Fruit fly (Drosophila melanogaster) whole organism, embryonic: Measurements from ENCODE around the gene BtbVII.
A peak's percentile ranks its signal among the peaks of the same experiment; 100 is the strongest.

ENCODE experiments used
- Aef1 ChIP-seq: fragments of 200-800 bp; sonication (Bioruptor generic); IDR thresholded peaks from 3 replicates; pipeline ENCODE4 v1.3.6; 2022; ENCODE audit warnings: missing biosample characterization, missing genetic modification characterization
- CG10979 ChIP-seq: fragments of 200-800 bp; sonication (Bioruptor generic); optimal IDR thresholded peaks from 2 replicates; lab custom pipeline; 2018; ENCODE audit warnings: missing biosample characterization, mild to moderate bottlenecking, missing genetic modification characterization, moderate library complexity
- CG11695 ChIP-seq: fragments of 200-800 bp; sonication (Bioruptor generic); IDR thresholded peaks from 3 replicates; pipeline ENCODE4 v1.3.6; 2022; ENCODE audit warnings: missing biosample characterization, missing genetic modification characterization
- CG12155 ChIP-seq: fragments of 200-800 bp; sonication (Bioruptor generic); optimal IDR thresholded peaks from 3 replicates; lab custom pipeline; 2016; ENCODE audit warnings: missing biosample characterization, missing genetic modification characterization
- CG12299 ChIP-seq: fragments of 200-800 bp; sonication (Bioruptor generic); optimal IDR thresholded peaks from 2 replicates; lab custom pipeline; 2018; ENCODE audit warnings: missing biosample characterization, mild to moderate bottlenecking, missing genetic modification characterization
- CG12659 ChIP-seq: fragments of 200-800 bp; sonication (Bioruptor generic); optimal IDR thresholded peaks from 3 replicates; lab custom pipeline; 2017; ENCODE audit warnings: mild to moderate bottlenecking, missing biosample characterization, missing genetic modification reagents, missing genetic modification characterization
- CG13123 ChIP-seq: fragments of 200-800 bp; sonication (Bioruptor generic); optimal IDR thresholded peaks from 2 replicates; lab custom pipeline; 2016; ENCODE audit warnings: missing biosample characterization, missing genetic modification characterization
- CG13424 ChIP-seq: fragments of 200-800 bp; sonication (Bioruptor generic); optimal IDR thresholded peaks from 2 replicates; lab custom pipeline; 2019; ENCODE audit warnings: missing biosample characterization, mild to moderate bottlenecking, missing genetic modification characterization, moderate library complexity
- CG17385 ChIP-seq: fragments of 200-800 bp; sonication (Bioruptor generic); optimal IDR thresholded peaks from 3 replicates; lab custom pipeline; 2018; ENCODE audit warnings: missing biosample characterization, mild to moderate bottlenecking, missing genetic modification characterization
- CG17912 ChIP-seq: fragments of 200-800 bp; sonication (Bioruptor generic); optimal IDR thresholded peaks from 2 replicates; lab custom pipeline; 2018; ENCODE audit warnings: missing biosample characterization, mild to moderate bottlenecking, missing genetic modification characterization
- CG2678 ChIP-seq: fragments of 200-800 bp; sonication (Bioruptor generic); optimal IDR thresholded peaks from 3 replicates; lab custom pipeline; 2019; ENCODE audit warnings: missing biosample characterization, mild to moderate bottlenecking, missing genetic modification characterization, moderate library complexity
- CG33557 ChIP-seq: fragments of 200-800 bp; sonication (Bioruptor generic); optimal IDR thresholded peaks from 2 replicates; lab custom pipeline; 2019; ENCODE audit warnings: missing biosample characterization, mild to moderate bottlenecking, missing genetic modification characterization, moderate library complexity
- CG3995 ChIP-seq: fragments of 200-800 bp; sonication (Bioruptor generic); optimal IDR thresholded peaks from 3 replicates; lab custom pipeline; 2016; ENCODE audit warnings: missing biosample characterization, missing genetic modification characterization
- D19B ChIP-seq: fragments of 200-800 bp; sonication (Bioruptor generic); optimal IDR thresholded peaks from 2 replicates; lab custom pipeline; 2017; ENCODE audit warnings: missing biosample characterization, mild to moderate bottlenecking, missing genetic modification characterization
- Dip3 ChIP-seq: fragments of 200-800 bp; sonication (Bioruptor generic); optimal IDR thresholded peaks from 3 replicates; lab custom pipeline; 2016; ENCODE audit warnings: missing biosample characterization, missing genetic modification characterization
- Dll ChIP-seq: fragments of 200-800 bp; sonication (Bioruptor generic); IDR thresholded peaks from 4 replicates; pipeline ENCODE4 v1.3.6; 2022; ENCODE audit warnings: missing biosample characterization, missing genetic modification characterization; ENCODE audit not compliant: partially characterized antibody
- Fer3 ChIP-seq: fragments of 200-800 bp; sonication (Bioruptor generic); optimal IDR thresholded peaks from 2 replicates; lab custom pipeline; 2018; ENCODE audit warnings: missing biosample characterization, mild to moderate bottlenecking, missing genetic modification characterization, moderate library complexity
- Mad ChIP-seq: fragments of 200-800 bp; sonication (Bioruptor generic); optimal IDR thresholded peaks from 2 replicates; lab custom pipeline; 2016; ENCODE audit warnings: missing biosample characterization, missing genetic modification characterization
- Nf-YB ChIP-seq: fragments of 200-800 bp; sonication (Bioruptor generic); optimal IDR thresholded peaks from 3 replicates; lab custom pipeline; 2019; ENCODE audit warnings: missing biosample characterization, mild to moderate bottlenecking, missing genetic modification characterization, moderate library complexity
- Optix ChIP-seq: fragments of 200-800 bp; sonication (Bioruptor generic); IDR thresholded peaks from 3 replicates; pipeline ENCODE4 v1.3.6; 2022; ENCODE audit warnings: missing biosample characterization, missing genetic modification characterization
- YL-1 ChIP-seq: fragments of 200-800 bp; sonication (Bioruptor generic); optimal IDR thresholded peaks from 3 replicates; lab custom pipeline; 2017; ENCODE audit warnings: missing biosample characterization, mild to moderate bottlenecking, missing genetic modification characterization
- al ChIP-seq: fragments of 200-800 bp; sonication (Bioruptor generic); IDR thresholded peaks from 2 replicates; pipeline ENCODE4 v1.3.6; 2022; ENCODE audit warnings: missing biosample characterization, missing genetic modification characterization
- ash1 ChIP-seq: fragments of 200-800 bp; sonication (Bioruptor generic); optimal IDR thresholded peaks from 2 replicates; lab custom pipeline; 2018; ENCODE audit warnings: missing biosample characterization, mild to moderate bottlenecking, missing genetic modification characterization
- ato ChIP-seq: fragments of 200-800 bp; sonication (Bioruptor generic); IDR thresholded peaks from 2 replicates; pipeline ENCODE4 v1.3.6; 2022; ENCODE audit warnings: missing biosample characterization, missing genetic modification characterization; ENCODE audit not compliant: partially characterized antibody
- bigmax ChIP-seq: fragments of 200-800 bp; sonication (Bioruptor generic); optimal IDR thresholded peaks from 2 replicates; lab custom pipeline; 2018; ENCODE audit warnings: missing biosample characterization, mild to moderate bottlenecking, missing genetic modification characterization
- btn ChIP-seq: fragments of 200-800 bp; sonication (Bioruptor generic); optimal IDR thresholded peaks from 2 replicates; lab custom pipeline; 2016; ENCODE audit warnings: missing biosample characterization, missing genetic modification characterization
- ci ChIP-seq: fragments of 200-800 bp; sonication (Bioruptor generic); IDR thresholded peaks from 3 replicates; pipeline ENCODE4 v1.3.6; 2022; ENCODE audit warnings: missing biosample characterization, missing genetic modification characterization
- da ChIP-seq: fragments of 200-800 bp; sonication (Bioruptor generic); optimal IDR thresholded peaks from 2 replicates; lab custom pipeline; 2016; ENCODE audit warnings: missing biosample characterization, missing genetic modification characterization
- danr ChIP-seq: fragments of 200-800 bp; sonication (Bioruptor generic); IDR thresholded peaks from 2 replicates; pipeline ENCODE4 v1.3.6; 2022; ENCODE audit warnings: missing biosample characterization, missing genetic modification characterization
- emc ChIP-seq: fragments of 200-800 bp; sonication (Bioruptor generic); optimal IDR thresholded peaks from 2 replicates; lab custom pipeline; 2016; ENCODE audit warnings: missing biosample characterization, missing genetic modification characterization
- gsb-n ChIP-seq: fragments of 200-800 bp; sonication (Bioruptor generic); optimal IDR thresholded peaks from 3 replicates; lab custom pipeline; 2018; ENCODE audit warnings: missing biosample characterization, mild to moderate bottlenecking, missing genetic modification characterization
- ham ChIP-seq: fragments of 200-800 bp; sonication (Bioruptor generic); IDR thresholded peaks from 2 replicates; pipeline ENCODE4 v1.3.6; 2022; ENCODE audit warnings: missing biosample characterization, missing genetic modification characterization
- hth ChIP-seq: fragments of >200 bp; optimal IDR thresholded peaks from 2 replicates; lab custom pipeline; 2017; ENCODE audit warnings: inconsistent platforms
- insv ChIP-seq, 2 experiments: fragments of 200-800 bp; sonication (Bioruptor generic); optimal IDR thresholded peaks; 3 replicates each; lab custom pipeline; 2016 to 2018; ENCODE audit warnings: missing biosample characterization in 2 of 2, missing genetic modification characterization in 2 of 2
- pho ChIP-seq: fragments of 200-800 bp; sonication (Bioruptor generic); optimal IDR thresholded peaks from 2 replicates; lab custom pipeline; 2016; ENCODE audit warnings: missing biosample characterization, missing genetic modification characterization
- ranshi ChIP-seq: fragments of 200-800 bp; sonication (Bioruptor generic); IDR thresholded peaks from 2 replicates; pipeline ENCODE4 v1.3.6; 2022; ENCODE audit warnings: missing biosample characterization, missing genetic modification characterization
- sr ChIP-seq: fragments of 200-800 bp; sonication (Bioruptor generic); IDR thresholded peaks from 3 replicates; pipeline ENCODE4 v1.3.6; 2022; ENCODE audit warnings: missing biosample characterization, missing genetic modification characterization
- trh ChIP-seq: fragments of 200-800 bp; sonication (Bioruptor generic); optimal IDR thresholded peaks from 2 replicates; lab custom pipeline; 2016; ENCODE audit warnings: missing biosample characterization, missing genetic modification characterization
- tup ChIP-seq: fragments of 200-800 bp; sonication (Bioruptor generic); optimal IDR thresholded peaks from 2 replicates; lab custom pipeline; 2016; ENCODE audit warnings: missing biosample characterization, mild to moderate bottlenecking, missing genetic modification characterization, moderate library complexity
- twi ChIP-seq: fragments of 200-800 bp; optimal IDR thresholded peaks from 2 replicates; lab custom pipeline; 2019; ENCODE audit warnings: missing biosample characterization, mild to moderate bottlenecking, missing genetic modification characterization, moderate library complexity
- zen2 ChIP-seq: fragments of 200-800 bp; sonication (Bioruptor generic); IDR thresholded peaks from 3 replicates; pipeline ENCODE4 v1.3.6; 2022; ENCODE audit warnings: missing biosample characterization, missing genetic modification characterization; ENCODE audit not compliant: partially characterized antibody
- zf30C ChIP-seq: fragments of 200-800 bp; sonication (Bioruptor generic); optimal IDR thresholded peaks from 3 replicates; lab custom pipeline; 2018; ENCODE audit warnings: missing biosample characterization, mild to moderate bottlenecking, missing genetic modification characterization
- zfh1 ChIP-seq: fragments of 200-800 bp; sonication (Bioruptor generic); IDR thresholded peaks from 3 replicates; pipeline ENCODE4 v1.3.6; 2022; ENCODE audit warnings: missing biosample characterization, missing genetic modification characterization

The BtbVII gene

DNA sequence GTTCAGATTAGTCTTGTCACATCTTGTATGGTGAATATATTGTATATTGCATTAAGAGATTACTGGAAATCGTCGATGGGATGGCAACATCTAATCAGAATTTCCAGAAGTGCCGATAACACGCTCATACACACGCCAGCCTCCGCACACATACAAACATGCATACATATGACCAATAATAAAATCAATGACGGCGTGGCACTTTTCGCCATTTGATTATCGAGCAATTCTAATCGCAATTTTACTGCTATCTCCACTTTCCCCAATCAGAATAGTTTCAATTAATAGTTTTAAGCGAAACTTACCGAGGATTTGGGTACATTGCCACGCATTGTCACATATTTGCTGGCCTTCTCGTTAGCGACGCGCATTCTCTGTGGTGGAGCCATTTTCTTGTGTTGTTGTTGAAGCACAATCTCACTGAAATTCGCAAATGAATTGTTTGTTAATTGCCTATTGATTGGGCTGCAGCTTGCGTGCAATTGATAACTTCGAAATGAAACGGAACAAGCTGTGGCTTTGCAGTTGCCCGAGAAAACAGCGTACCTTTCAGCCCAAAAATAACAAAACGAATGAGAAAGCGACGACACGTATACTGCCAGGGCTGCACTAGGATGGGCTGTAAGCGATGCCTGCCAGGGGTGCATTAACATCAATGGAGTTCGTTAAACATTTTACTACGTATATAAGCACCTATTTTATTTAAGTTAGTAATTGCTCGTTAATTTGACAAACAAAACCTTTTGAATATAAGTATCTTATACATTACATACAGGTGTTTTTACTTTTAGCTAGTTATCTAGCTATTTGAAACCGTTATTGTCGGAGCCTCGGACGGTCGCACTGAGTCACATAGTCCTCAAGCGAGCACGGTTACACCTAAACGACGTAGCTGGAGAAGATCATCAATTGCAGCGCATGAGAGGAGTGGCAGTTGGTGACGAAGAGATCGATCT is 50.3 kb downstream of the BtbVII start, which contains the start of the genes CG32276 and gry (continued):
- TF ChIP-seq insv (GFP tag; optimal IDR thresholded peaks at IDR 0.05; lab: Kevin White, UChicago) = peak in 1 of 2 experiments; percentile 91
- no peak for TF ChIP-seq ash1 (GFP tag; lab: Kevin White, UChicago)
- TF ChIP-seq Nf-YB (GFP tag; lab: Kevin White, UChicago) = peak; percentile 42
- no peak; the same call in 2 of the 3 replicates for TF ChIP-seq sr (GFP tag; lab: Robert Waterston, UW)
- TF ChIP-seq CG13123 = peak; percentile 54
- no peak for TF ChIP-seq gsb-n (tag; lab: Kevin White, UChicago)
- peak; percentile 70 for TF ChIP-seq Aef1 (GFP tag; lab: Robert Waterston, UW)
- peak; percentile 67; the same call in 2 of the 3 replicates for TF ChIP-seq zfh1 (GFP tag; lab: Robert Waterston, UW)
- peak; percentile 71 for TF ChIP-seq CG10979
- TF ChIP-seq CG12659 (GFP tag; lab: Kevin White, UChicago) = peak; percentile 89
- peak; percentile 54 for TF ChIP-seq CG33557 (GFP tag; lab: Kevin White, UChicago)
- peak; percentile 68 for TF ChIP-seq CG12299 (tag; lab: Kevin White, UChicago)
- no peak for TF ChIP-seq ham (GFP tag; lab: Robert Waterston, UW)
- TF ChIP-seq CG2678 = no peak
- TF ChIP-seq Dll = peak; percentile 43; the same call in 1 of the 4 replicates
- TF ChIP-seq CG13424 (tag; lab: Kevin White, UChicago) = peak; percentile 84
- peak; percentile 71 for TF ChIP-seq Dip3 (GFP tag; lab: Kevin White, UChicago)
- TF ChIP-seq al (GFP tag; lab: Robert Waterston, UW) = peak; percentile 73
- no peak for TF ChIP-seq hth (lab: Kevin White, UChicago)
- TF ChIP-seq YL-1 (GFP tag; lab: Kevin White, UChicago) = peak; percentile 93
- no peak for TF ChIP-seq zf30C (GFP tag; lab: Kevin White, UChicago)
- TF ChIP-seq Optix = peak; percentile 60; the same call in 2 of the 3 replicates
- TF ChIP-seq twi (tag; lab: Kevin White, UChicago) = peak; percentile 61
- no peak for TF ChIP-seq D19B
- peak; percentile 44 for TF ChIP-seq ranshi (GFP tag; lab: Robert Waterston, UW)
- peak; percentile 64 for TF ChIP-seq CG17385 (GFP tag; lab: Kevin White, UChicago)
- TF ChIP-seq, all 482 proteins: peak for 326

DNA sequence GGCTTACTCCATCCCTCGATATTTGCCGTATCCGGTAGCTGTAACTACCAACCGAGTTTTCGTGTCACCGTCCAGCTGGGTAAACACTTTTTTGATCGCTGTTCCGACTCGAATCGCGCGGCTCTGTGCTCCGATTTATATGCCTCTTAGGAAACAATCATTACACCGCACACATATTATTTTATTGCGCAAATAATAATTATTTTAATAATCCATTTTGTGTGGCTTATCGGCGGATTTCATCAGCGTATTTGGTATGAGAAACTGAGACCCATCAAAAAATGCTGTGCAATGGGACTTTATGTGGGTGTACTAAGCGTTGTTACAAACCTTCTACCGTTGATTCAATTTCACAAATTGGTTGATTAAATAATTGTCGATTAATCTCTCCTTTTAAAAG is 54.6 kb downstream of the BtbVII start, which contains the start of gene CG32271:
CG32271 (minus strand) TSS at position 101 of the 400 bp plus-strand sequence.
- no peak for TF ChIP-seq bigmax
- no peak for TF ChIP-seq da
- no peak for TF ChIP-seq CG3995
- no peak for TF ChIP-seq danr (GFP tag; lab: Robert Waterston, UW)
- TF ChIP-seq ato (GFP tag; lab: Robert Waterston, UW) = no peak
- TF ChIP-seq Fer3 (tag; lab: Kevin White, UChicago) = no peak
- TF ChIP-seq CG12155 = no peak
- TF ChIP-seq Mad (GFP tag; lab: Kevin White, UChicago) = no peak
- TF ChIP-seq CG11695 (GFP tag; lab: Robert Waterston, UW) = no peak
- TF ChIP-seq ci = no peak
- TF ChIP-seq btn (GFP tag; lab: Kevin White, UChicago) = no peak
- no peak for TF ChIP-seq CG10979
- no peak for TF ChIP-seq trh (GFP tag; lab: Kevin White, UChicago)
- TF ChIP-seq CG17912 (GFP tag; lab: Kevin White, UChicago) = no peak
- no peak for TF ChIP-seq tup (GFP tag; lab: Kevin White, UChicago)
- no peak for TF ChIP-seq insv (GFP tag; optimal IDR thresholded peaks at IDR 0.05; lab: Kevin White, UChicago)
- TF ChIP-seq zen2 (GFP tag; lab: Robert Waterston, UW) = no peak
- TF ChIP-seq emc (GFP tag; lab: Kevin White, UChicago) = no peak
- TF ChIP-seq pho = no peak
